Worm (Caenorhabditis elegans) whole organism, young adult: ENCODE results near the gene nas-16.

Experiments used
- B0035.1 ChIP-seq: sonication (generic microtip); optimal IDR thresholded peaks from 2 replicates; lab custom pipeline; 2016; ENCODE audit warnings: missing genetic modification characterization, mild to moderate bottlenecking, missing compliant biosample characterization, missing genotype, missing genetic modification reagents
- D2030.7 ChIP-seq: fragments of 200-800 bp; sonication (Bioruptor generic); IDR thresholded peaks from 2 replicates; pipeline ENCODE4 v1.3.6; 2022; ENCODE audit warnings: missing genetic modification reagents, missing genetic modification characterization, missing compliant biosample characterization
- T07F8.4 ChIP-seq: sonication (generic microtip); optimal IDR thresholded peaks from 2 replicates; lab custom pipeline; 2016; ENCODE audit warnings: mild to moderate bottlenecking, missing genetic modification characterization, moderate library complexity, missing compliant biosample characterization
- akir-1 ChIP-seq: fragments of 200-800 bp; sonication (Bioruptor generic); optimal IDR thresholded peaks from 2 replicates; lab custom pipeline; 2018; ENCODE audit warnings: mild to moderate bottlenecking, missing genetic modification characterization, moderate library complexity, missing compliant biosample characterization
- aptf-3 ChIP-seq: fragments of 200-800 bp; sonication (Bioruptor generic); IDR thresholded peaks from 2 replicates; pipeline ENCODE4 v1.3.6; 2022; ENCODE audit warnings: missing genetic modification characterization, missing compliant biosample characterization
- atf-7 ChIP-seq: sonication (generic microtip); optimal IDR thresholded peaks from 2 replicates; lab custom pipeline; 2017; ENCODE audit warnings: mild to moderate bottlenecking, missing genetic modification characterization, missing compliant biosample characterization
- attf-6 ChIP-seq: fragments of 200-800 bp; sonication (Bioruptor generic); IDR thresholded peaks from 2 replicates; pipeline ENCODE4 v1.3.6; 2022; ENCODE audit warnings: missing genetic modification reagents, missing genetic modification characterization, missing compliant biosample characterization
- ceh-40 ChIP-seq: fragments of 200-800 bp; sonication (Bioruptor generic); IDR thresholded peaks from 2 replicates; pipeline ENCODE4 v1.3.6; 2022; ENCODE audit warnings: missing genetic modification characterization, missing compliant biosample characterization
- ceh-79 ChIP-seq: sonication (generic microtip); optimal IDR thresholded peaks from 2 replicates; lab custom pipeline; 2017; ENCODE audit warnings: mild to moderate bottlenecking, missing genetic modification characterization, missing compliant biosample characterization
- ceh-91 ChIP-seq: fragments of 200-800 bp; sonication (Bioruptor generic); IDR thresholded peaks from 2 replicates; pipeline ENCODE4 v1.3.6; 2022; ENCODE audit warnings: missing genetic modification reagents, missing genetic modification characterization, missing compliant biosample characterization
- chd-7 ChIP-seq: sonication (generic microtip); optimal IDR thresholded peaks from 2 replicates; lab custom pipeline; 2016; ENCODE audit warnings: mild to moderate bottlenecking, missing genetic modification characterization, moderate library complexity, missing compliant biosample characterization
- die-1 ChIP-seq: sonication (generic microtip); optimal IDR thresholded peaks from 2 replicates; lab custom pipeline; 2016; ENCODE audit warnings: missing genotype, mild to moderate bottlenecking, missing genetic modification characterization, missing compliant biosample characterization
- efl-1 ChIP-seq: fragments of 150-350 bp; optimal IDR thresholded peaks from 2 replicates; lab custom pipeline; 2014; ENCODE audit warnings: missing biosample characterization, missing genetic modification reagents, missing genetic modification characterization
- egrh-3 ChIP-seq: fragments of 200-800 bp; sonication (Bioruptor generic); IDR thresholded peaks from 2 replicates; pipeline ENCODE4 v1.3.6; 2022; ENCODE audit warnings: missing genetic modification reagents, missing genetic modification characterization, missing compliant biosample characterization
- let-526 ChIP-seq: fragments of 200-800 bp; sonication (Bioruptor generic); IDR thresholded peaks from 2 replicates; pipeline ENCODE4 v1.3.6; 2022; ENCODE audit warnings: missing genetic modification reagents, missing genetic modification characterization, missing compliant biosample characterization
- let-607 ChIP-seq, 2 experiments: fragments of 200-800 bp in 1 of 2; sonication (Bioruptor generic) in 1 of 2; sonication (generic microtip) in 1 of 2; optimal IDR thresholded peaks; 2 replicates each; lab custom pipeline; 2016 to 2018; ENCODE audit warnings: mild to moderate bottlenecking in 2 of 2, missing compliant biosample characterization in 2 of 2, missing genetic modification characterization in 2 of 2, moderate library complexity in 2 of 2, missing genotype in 1 of 2
- lin-26 ChIP-seq: fragments of 200-800 bp; sonication (Bioruptor generic); IDR thresholded peaks from 2 replicates; pipeline ENCODE4 v1.3.6; 2022; ENCODE audit warnings: missing genetic modification reagents, missing genetic modification characterization, missing compliant biosample characterization
- lin-35 ChIP-seq, 3 experiments: fragments of 150-350 bp in 2 of 3; sonication (generic microtip) in 1 of 3; optimal IDR thresholded peaks; 2 replicates each; lab custom pipeline; 2014 to 2018; ENCODE audit warnings: missing biosample characterization in 3 of 3, missing genetic modification characterization in 3 of 3, missing genetic modification reagents in 3 of 3
- lir-1 ChIP-seq: fragments of 200-800 bp; sonication (Bioruptor generic); conservative IDR thresholded peaks from 2 replicates; pipeline ENCODE4 v1.3.6; 2022; ENCODE audit warnings: missing genetic modification reagents, missing genetic modification characterization, missing compliant biosample characterization
- lsl-1 ChIP-seq: fragments of 200-800 bp; sonication (Bioruptor generic); optimal IDR thresholded peaks from 2 replicates; lab custom pipeline; 2018; ENCODE audit warnings: mild to moderate bottlenecking, missing genetic modification characterization, moderate library complexity, missing compliant biosample characterization
- madf-3 ChIP-seq: fragments of 200-800 bp; sonication (Bioruptor generic); IDR thresholded peaks from 2 replicates; pipeline ENCODE4 v1.3.6; 2022; ENCODE audit warnings: missing genetic modification reagents, missing genetic modification characterization, missing compliant biosample characterization
- madf-8 ChIP-seq: fragments of 200-800 bp; sonication (Bioruptor generic); conservative IDR thresholded peaks from 2 replicates; pipeline ENCODE4 v1.3.6; 2022; ENCODE audit warnings: missing genetic modification reagents, missing genetic modification characterization, missing compliant biosample characterization
- mcd-1 ChIP-seq: fragments of 200-800 bp; sonication (Bioruptor generic); IDR thresholded peaks from 2 replicates; pipeline ENCODE4 v1.3.6; 2022; ENCODE audit warnings: missing genetic modification reagents, missing genetic modification characterization, missing compliant biosample characterization
- mel-28 ChIP-seq: sonication (generic microtip); optimal IDR thresholded peaks from 2 replicates; lab custom pipeline; 2016; ENCODE audit warnings: borderline replicate concordance, mild to moderate bottlenecking, missing genetic modification characterization, missing compliant biosample characterization
- nfya-2 ChIP-seq: fragments of 200-800 bp; sonication (Bioruptor generic); IDR thresholded peaks from 2 replicates; pipeline ENCODE4 v1.3.6; 2022; ENCODE audit warnings: missing genetic modification reagents, missing genetic modification characterization, missing compliant biosample characterization
- nhr-80 ChIP-seq: sonication (generic microtip); optimal IDR thresholded peaks from 2 replicates; lab custom pipeline; 2016; ENCODE audit warnings: missing genetic modification characterization, missing compliant biosample characterization
- nhr-90 ChIP-seq: sonication (generic microtip); optimal IDR thresholded peaks from 2 replicates; lab custom pipeline; 2016; ENCODE audit warnings: missing genotype, mild to moderate bottlenecking, missing genetic modification characterization, missing compliant biosample characterization
- pha-4 ChIP-seq: fragments of 150-350 bp; sonication (generic microtip); optimal IDR thresholded peaks from 2 replicates; lab custom pipeline; 2014; ENCODE audit warnings: missing biosample characterization, missing genetic modification reagents, missing genetic modification characterization
- repo-1 ChIP-seq: sonication (generic microtip); optimal IDR thresholded peaks from 2 replicates; lab custom pipeline; 2017; ENCODE audit warnings: mild to moderate bottlenecking, missing genetic modification characterization, missing compliant biosample characterization
- sdz-38 ChIP-seq: sonication (generic microtip); optimal IDR thresholded peaks from 2 replicates; lab custom pipeline; 2016; ENCODE audit warnings: missing genotype, missing genetic modification characterization, missing compliant biosample characterization
- snpc-1.1 ChIP-seq: sonication (generic microtip); optimal IDR thresholded peaks from 2 replicates; lab custom pipeline; 2017; ENCODE audit warnings: missing genetic modification characterization, mild to moderate bottlenecking, missing compliant biosample characterization, antibody characterized with exemption, moderate library complexity, missing genotype, missing genetic modification reagents; ENCODE audit not compliant: insufficient read depth
- snpc-1.3 ChIP-seq: sonication (generic microtip); optimal IDR thresholded peaks from 2 replicates; lab custom pipeline; 2017; ENCODE audit warnings: missing genetic modification characterization, mild to moderate bottlenecking, missing compliant biosample characterization, antibody characterized with exemption, moderate library complexity, missing genotype, missing genetic modification reagents; ENCODE audit not compliant: insufficient read depth
- snpc-3.4 ChIP-seq: sonication (generic microtip); optimal IDR thresholded peaks from 2 replicates; lab custom pipeline; 2017; ENCODE audit warnings: missing genetic modification characterization, mild to moderate bottlenecking, missing compliant biosample characterization, antibody characterized with exemption, moderate library complexity, missing genotype, missing genetic modification reagents
- xnd-1 ChIP-seq: sonication (generic microtip); optimal IDR thresholded peaks from 2 replicates; lab custom pipeline; 2016; ENCODE audit warnings: missing genotype, missing genetic modification reagents, missing genetic modification characterization, missing compliant biosample characterization
- ztf-25 ChIP-seq: fragments of 200-800 bp; sonication (Bioruptor generic); IDR thresholded peaks from 2 replicates; pipeline ENCODE4 v1.3.6; 2022; ENCODE audit warnings: missing genetic modification reagents, missing genetic modification characterization, missing compliant biosample characterization
- ztf-28 ChIP-seq: fragments of 200-800 bp; sonication (Bioruptor generic); IDR thresholded peaks from 2 replicates; pipeline ENCODE4 v1.3.6; 2022; ENCODE audit warnings: missing genetic modification reagents, missing genetic modification characterization, missing compliant biosample characterization
- ztf-3 ChIP-seq: fragments of 200-800 bp; sonication (Bioruptor generic); optimal IDR thresholded peaks from 2 replicates; lab custom pipeline; 2018; ENCODE audit warnings: mild to moderate bottlenecking, missing genetic modification characterization, missing compliant biosample characterization

Gene nas-16

ce11 chrV:11412125-11412524 lies 20.0 kb downstream of the nas-16 start (continued):
- no peak for TF ChIP-seq snpc-1.3 (tag; lab: Kevin White, UChicago)
- TF ChIP-seq snpc-3.4 (tag; lab: Kevin White, UChicago): peak; percentile 47
- peak; percentile 80 for TF ChIP-seq lin-26
- no peak; the same call in 1 of the 2 replicates for TF ChIP-seq mcd-1 (GFP tag; lab: Robert Waterston, UW)
- TF ChIP-seq ceh-40 (GFP tag; lab: Robert Waterston, UW): no peak
- peak; percentile 58 for TF ChIP-seq die-1
- TF ChIP-seq snpc-1.1 (tag; lab: Kevin White, UChicago): peak; percentile 66
- TF ChIP-seq egrh-3 (GFP tag; lab: Robert Waterston, UW): 0 out of 2 replicates have a peak, but pooled peaks have one; percentile 6
- TF ChIP-seq sdz-38 (tag; lab: Kevin White, UChicago): no peak
- peak in 1 of 2 experiments; percentile 18 for TF ChIP-seq let-607 (tag; optimal IDR thresholded peaks at IDR 0.05; lab: Kevin White, UChicago)
- 0 out of 2 replicates have a peak, but pooled peaks have one; percentile 35 for TF ChIP-seq ztf-25 (GFP tag; lab: Robert Waterston, UW)
- peak; percentile 79 for TF ChIP-seq D2030.7 (GFP tag; lab: Robert Waterston, UW)
- no peak for TF ChIP-seq let-526 (GFP tag; lab: Robert Waterston, UW)
- peak; percentile 60 for TF ChIP-seq nhr-80 (tag; lab: Kevin White, UChicago)

- no peak for TF ChIP-seq pha-4 (tag; lab: Kevin White, UChicago)
- TF ChIP-seq ztf-28 (GFP tag; lab: Robert Waterston, UW): no peak
- no peak for TF ChIP-seq nfya-2 (GFP tag; lab: Robert Waterston, UW)
- no peak for TF ChIP-seq ceh-79 (tag; lab: Kevin White, UChicago)
- no peak for TF ChIP-seq lsl-1 (GFP tag; lab: Kevin White, UChicago)
- TF ChIP-seq snpc-3.4 (tag; lab: Kevin White, UChicago): no peak
- TF ChIP-seq repo-1: no peak
- TF ChIP-seq nhr-90: no peak
- TF ChIP-seq chd-7 (tag; lab: Kevin White, UChicago): no peak
- no peak for TF ChIP-seq B0035.1
- TF ChIP-seq akir-1 (GFP tag; lab: Kevin White, UChicago): no peak
- TF ChIP-seq, all 124 proteins: peak for 0
These were observed 22.9 kb downstream of the nas-16 start, which contains the start of gene deg-3 for ce11 chrV:11415059-11415458. Gene deg-3 (minus strand): TSS chrV:11415159.

- no peak for TF ChIP-seq mel-28
- TF ChIP-seq madf-8: no peak
- no peak for TF ChIP-seq ceh-91 (GFP tag; lab: Robert Waterston, UW)
- TF ChIP-seq chd-7 (tag; lab: Kevin White, UChicago): no peak
- no peak for TF ChIP-seq atf-7 (tag; lab: Kevin White, UChicago)
- TF ChIP-seq T07F8.4 (tag; lab: Kevin White, UChicago): no peak
- TF ChIP-seq efl-1: no peak
- no peak for TF ChIP-seq let-526 (GFP tag; lab: Robert Waterston, UW)
- no peak for TF ChIP-seq ztf-3 (GFP tag; lab: Kevin White, UChicago)
These were observed 29.5 kb downstream of the nas-16 start, which contains the start of gene des-2 for ce11 chrV:11421605-11422004. Gene des-2 (minus strand): TSS chrV:11421705.

- no peak for TF ChIP-seq attf-6 (GFP tag; lab: Robert Waterston, UW)
- no peak for TF ChIP-seq madf-3 (GFP tag; lab: Robert Waterston, UW)
- no peak for TF ChIP-seq aptf-3 (GFP tag; lab: Robert Waterston, UW)
- no peak for TF ChIP-seq lir-1
- no peak for TF ChIP-seq lin-35 (GFP tag; optimal IDR thresholded peaks at IDR 0.05; lab: Kevin White, UChicago)
- no peak for TF ChIP-seq xnd-1
- no peak for TF ChIP-seq egrh-3 (GFP tag; lab: Robert Waterston, UW)
- no peak for TF ChIP-seq D2030.7 (GFP tag; lab: Robert Waterston, UW)
These were observed 32.4 kb downstream of the nas-16 start, which contains the start of gene T26H10.2 for ce11 chrV:11424565-11424964. Gene T26H10.2 (minus strand): TSS chrV:11424665.
